Worm (Caenorhabditis elegans): Measurements from ENCODE around the gene C08E8.10.

DNA sequence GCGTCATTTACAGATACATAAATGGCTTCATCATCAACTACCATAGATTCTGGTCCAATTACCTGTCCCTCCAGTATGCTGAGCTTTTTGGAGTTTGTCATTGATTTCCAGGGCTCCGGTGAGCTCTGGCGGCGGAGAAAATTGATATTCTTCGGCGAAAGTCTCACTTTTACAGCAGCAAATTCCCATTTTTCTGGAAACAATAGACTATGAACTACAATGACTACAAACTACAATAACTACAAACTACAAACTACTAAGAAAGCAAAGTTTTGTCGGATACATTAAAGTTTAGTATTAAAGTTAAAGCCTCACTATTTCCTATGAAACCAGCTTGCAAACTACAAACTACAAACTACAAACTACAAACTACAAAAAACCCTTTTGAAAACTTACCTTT lies 16.0 kb upstream of the C08E8.10 start, which contains the start of gene C08E8.2:
- no peak for TF ChIP-seq ceh-36 (tag; optimal IDR thresholded peaks at IDR 0.05)
- no peak for TF ChIP-seq F13C5.2 (tag; optimal IDR thresholded peaks at IDR 0.05)
- TF ChIP-seq ama-1 (optimal IDR thresholded peaks at IDR 0.05): no peak
- no peak for TF ChIP-seq hnd-1 (tag; optimal IDR thresholded peaks at IDR 0.05)
- no peak for TF ChIP-seq flt-1 (GFP tag; IDR thresholded peaks at IDR 0.05)
- TF ChIP-seq ceh-13 (GFP tag; optimal IDR thresholded peaks at IDR 0.05): no peak
- TF ChIP-seq ets-7 (tag; optimal IDR thresholded peaks at IDR 0.05): no peak

Data from whole organism, early embryonic.